Worm (Caenorhabditis elegans) whole organism, L4 larva: ENCODE results near the gene Y75B8A.33.
A peak's percentile ranks its signal among the peaks of the same experiment; 100 is the strongest.

Experiments used
- Y105C5A.15 ChIP-seq: fragments of 200-800 bp; sonication (Bioruptor generic); IDR thresholded peaks from 2 replicates; pipeline ENCODE4 v1.3.6; 2022; ENCODE audit warnings: missing genetic modification characterization, missing compliant biosample characterization
- Y48G9A.11 ChIP-seq: fragments of 200-800 bp; sonication (Bioruptor generic); IDR thresholded peaks from 2 replicates; pipeline ENCODE4 v1.3.6; 2022; ENCODE audit warnings: missing genetic modification reagents, missing genetic modification characterization, missing compliant biosample characterization
- Y75B8A.6 ChIP-seq: fragments of 200-800 bp; sonication (Bioruptor generic); IDR thresholded peaks from 2 replicates; pipeline ENCODE4 v1.3.6; 2022; ENCODE audit warnings: missing genetic modification reagents, missing genetic modification characterization, missing compliant biosample characterization
- ZK337.2 ChIP-seq: fragments of 200-800 bp; sonication (Bioruptor generic); IDR thresholded peaks from 2 replicates; pipeline ENCODE4 v1.3.6; 2022; ENCODE audit warnings: missing genetic modification reagents, missing genetic modification characterization, missing compliant biosample characterization
- ZK546.5 ChIP-seq, 2 experiments: sonication (generic microtip); optimal IDR thresholded peaks; 2 replicates each; lab custom pipeline; 2017; ENCODE audit warnings: missing biosample characterization in 2 of 2, missing genetic modification characterization in 2 of 2
- aha-1 ChIP-seq: fragments of 150-350 bp; peaks from one replicate; lab custom pipeline; 2014; ENCODE audit warnings: missing biosample characterization, missing genetic modification characterization
- arid-1 ChIP-seq: fragments of 200-800 bp; sonication (Bioruptor generic); conservative IDR thresholded peaks from 2 replicates; pipeline ENCODE4 v1.3.6; 2022; ENCODE audit warnings: missing genetic modification reagents, missing genetic modification characterization, missing compliant biosample characterization
- attf-4 ChIP-seq: sonication (generic microtip); optimal IDR thresholded peaks from 3 replicates; lab custom pipeline; 2017; ENCODE audit warnings: missing biosample characterization, missing genetic modification characterization
- ceh-28 ChIP-seq: fragments of 150-350 bp; optimal IDR thresholded peaks from 2 replicates; lab custom pipeline; 2014; ENCODE audit warnings: missing biosample characterization, missing genetic modification reagents, missing genetic modification characterization
- ces-1 ChIP-seq: fragments of 150-350 bp; sonication (generic microtip); optimal IDR thresholded peaks from 4 replicates; lab custom pipeline; 2014; ENCODE audit warnings: missing biosample characterization, missing genetic modification reagents, missing genetic modification characterization
- ctbp-1 ChIP-seq: fragments of 200-800 bp; sonication (Bioruptor generic); IDR thresholded peaks from 2 replicates; pipeline ENCODE4 v1.3.6; 2022; ENCODE audit warnings: missing genetic modification reagents, missing genetic modification characterization, missing compliant biosample characterization
- daf-16 ChIP-seq, 3 experiments: sonication (generic microtip); optimal IDR thresholded peaks; 2 replicates each; lab custom pipeline; 2016 to 2017; ENCODE audit warnings: missing genetic modification characterization in 3 of 3, missing genetic modification reagents in 3 of 3, mild to moderate bottlenecking in 2 of 3, missing compliant biosample characterization in 2 of 3, missing biosample characterization in 1 of 3, moderate library complexity in 1 of 3
- dmd-6 ChIP-seq: fragments of 200-800 bp; sonication (Bioruptor generic); IDR thresholded peaks from 2 replicates; pipeline ENCODE4 v1.3.6; 2022; ENCODE audit warnings: missing genetic modification reagents, missing genetic modification characterization, missing compliant biosample characterization
- dmd-9 ChIP-seq: fragments of 200-800 bp; sonication (Bioruptor generic); IDR thresholded peaks from 2 replicates; pipeline ENCODE4 v1.3.6; 2022; ENCODE audit warnings: missing genetic modification reagents, missing genetic modification characterization, missing compliant biosample characterization
- dpl-1 ChIP-seq: fragments of 150-350 bp; optimal IDR thresholded peaks from 2 replicates; lab custom pipeline; 2014; ENCODE audit warnings: missing biosample characterization, missing genetic modification reagents, missing genetic modification characterization
- dve-1 ChIP-seq: sonication (generic microtip); optimal IDR thresholded peaks from 2 replicates; lab custom pipeline; 2017; ENCODE audit warnings: antibody characterized with exemption, mild to moderate bottlenecking, missing genetic modification characterization, missing compliant biosample characterization; ENCODE audit not compliant: insufficient read depth
- egl-43 ChIP-seq: fragments of 200-800 bp; sonication (Bioruptor generic); IDR thresholded peaks from 2 replicates; pipeline ENCODE4 v1.3.6; 2022; ENCODE audit warnings: missing genetic modification reagents, missing genetic modification characterization, missing compliant biosample characterization
- gei-8 ChIP-seq: fragments of 200-800 bp; sonication (Bioruptor generic); optimal IDR thresholded peaks from 2 replicates; lab custom pipeline; 2018; ENCODE audit warnings: mild to moderate bottlenecking, missing genetic modification characterization, missing compliant biosample characterization
- hif-1 ChIP-seq, 2 experiments: sonication (generic microtip); optimal IDR thresholded peaks; 2 replicates each; lab custom pipeline; 2016 to 2017; ENCODE audit warnings: missing compliant biosample characterization in 2 of 2, missing genetic modification characterization in 2 of 2, missing genetic modification reagents in 2 of 2, missing genotype in 2 of 2, mild to moderate bottlenecking in 1 of 2
- hlh-11 ChIP-seq: fragments of 200-800 bp; sonication (Bioruptor generic); optimal IDR thresholded peaks from 2 replicates; lab custom pipeline; 2018; ENCODE audit warnings: mild to moderate bottlenecking, missing genetic modification characterization, missing compliant biosample characterization
- hlh-30 ChIP-seq: sonication (generic microtip); optimal IDR thresholded peaks from 2 replicates; lab custom pipeline; 2017; ENCODE audit warnings: antibody characterized with exemption, mild to moderate bottlenecking, missing genetic modification characterization, missing compliant biosample characterization; ENCODE audit not compliant: insufficient read depth
- hmg-1.1 ChIP-seq: fragments of 200-800 bp; sonication (Bioruptor generic); IDR thresholded peaks from 2 replicates; pipeline ENCODE4 v1.3.6; 2022; ENCODE audit warnings: missing genetic modification reagents, missing genetic modification characterization, missing compliant biosample characterization
- lim-7 ChIP-seq: fragments of 200-800 bp; sonication (Bioruptor generic); IDR thresholded peaks from 2 replicates; pipeline ENCODE4 v1.3.6; 2022; ENCODE audit warnings: missing genetic modification characterization, missing compliant biosample characterization
- lin-15B ChIP-seq: fragments of 150-350 bp; sonication (generic microtip); optimal IDR thresholded peaks from 3 replicates; lab custom pipeline; 2014; ENCODE audit warnings: missing biosample characterization, missing genetic modification characterization
- lin-29 ChIP-seq: fragments of 200-800 bp; sonication (Bioruptor generic); IDR thresholded peaks from 2 replicates; pipeline ENCODE4 v1.3.6; 2022; ENCODE audit warnings: missing genetic modification reagents, missing genetic modification characterization, missing compliant biosample characterization
- lin-38 ChIP-seq: fragments of 200-800 bp; sonication (Bioruptor generic); IDR thresholded peaks from 2 replicates; pipeline ENCODE4 v1.3.6; 2022; ENCODE audit warnings: missing genetic modification reagents, missing genetic modification characterization, missing compliant biosample characterization
- lir-3 ChIP-seq: sonication (generic microtip); optimal IDR thresholded peaks from 2 replicates; lab custom pipeline; 2016; ENCODE audit warnings: mild to moderate bottlenecking, missing genetic modification characterization, missing compliant biosample characterization
- lsy-2 ChIP-seq, 2 experiments: fragments of 150-350 bp in 1 of 2; sonication (generic microtip) in 1 of 2; optimal IDR thresholded peaks; 2 replicates each; lab custom pipeline; 2014 to 2017; ENCODE audit warnings: missing biosample characterization in 2 of 2, missing genetic modification characterization in 2 of 2
- mep-1 ChIP-seq: fragments of 150-350 bp; sonication (generic microtip); optimal IDR thresholded peaks from 3 replicates; lab custom pipeline; 2014; ENCODE audit warnings: missing biosample characterization, missing genetic modification characterization
- mes-2 ChIP-seq: sonication (generic microtip); optimal IDR thresholded peaks from 2 replicates; lab custom pipeline; 2016; ENCODE audit warnings: missing genotype, mild to moderate bottlenecking, missing genetic modification characterization, missing compliant biosample characterization; ENCODE audit not compliant: poor library complexity, severe bottlenecking
- mxl-3 ChIP-seq: fragments of 200-800 bp; sonication (Bioruptor generic); optimal IDR thresholded peaks from 2 replicates; lab custom pipeline; 2018; ENCODE audit warnings: mild to moderate bottlenecking, missing genetic modification characterization, missing compliant biosample characterization
- nhr-102 ChIP-seq: sonication (generic microtip); optimal IDR thresholded peaks from 2 replicates; lab custom pipeline; 2016; ENCODE audit warnings: mild to moderate bottlenecking, missing genetic modification characterization, moderate library complexity, missing compliant biosample characterization
- nhr-28 ChIP-seq: fragments of 150-350 bp; optimal IDR thresholded peaks from 2 replicates; lab custom pipeline; 2014; ENCODE audit warnings: missing biosample characterization, missing genetic modification characterization
- nhr-77 ChIP-seq: fragments of 150-350 bp; optimal IDR thresholded peaks from 2 replicates; lab custom pipeline; 2014; ENCODE audit warnings: missing biosample characterization, missing genetic modification characterization
- pha-4 ChIP-seq, 2 experiments: fragments of 150-350 bp in 1 of 2; fragments of 200-800 bp in 1 of 2; sonication (Bioruptor generic) in 1 of 2; IDR thresholded peaks in 1 of 2; optimal IDR thresholded peaks in 1 of 2; 2 replicates each; pipeline versions ENCODE4 v1.3.6 to Lab custom; 2014 to 2022; ENCODE audit warnings: missing genetic modification characterization in 2 of 2, missing genetic modification reagents in 2 of 2, missing biosample characterization in 1 of 2, missing compliant biosample characterization in 1 of 2
- pqm-1 ChIP-seq: sonication (generic microtip); optimal IDR thresholded peaks from 2 replicates; lab custom pipeline; 2017; ENCODE audit warnings: missing biosample characterization, missing genetic modification characterization
- sdz-12 ChIP-seq: fragments of 200-800 bp; sonication (Bioruptor generic); optimal IDR thresholded peaks from 2 replicates; lab custom pipeline; 2018; ENCODE audit warnings: mild to moderate bottlenecking, missing genetic modification characterization, missing compliant biosample characterization
- set-16 ChIP-seq: fragments of 200-800 bp; sonication (Bioruptor generic); IDR thresholded peaks from 2 replicates; pipeline ENCODE4 v1.3.6; 2022; ENCODE audit warnings: missing genetic modification reagents, missing genetic modification characterization, missing compliant biosample characterization
- spr-1 ChIP-seq: sonication (generic microtip); optimal IDR thresholded peaks from 2 replicates; lab custom pipeline; 2016; ENCODE audit warnings: mild to moderate bottlenecking, missing genetic modification characterization, missing compliant biosample characterization
- unc-39 ChIP-seq: sonication (generic microtip); optimal IDR thresholded peaks from 2 replicates; lab custom pipeline; 2017; ENCODE audit warnings: missing biosample characterization, missing genetic modification characterization
- zag-1 ChIP-seq: fragments of 150-350 bp; optimal IDR thresholded peaks from 2 replicates; lab custom pipeline; 2014; ENCODE audit warnings: missing biosample characterization, missing genetic modification characterization
- zip-11 ChIP-seq: fragments of 200-800 bp; sonication (Bioruptor generic); IDR thresholded peaks from 2 replicates; pipeline ENCODE4 v1.3.6; 2022; ENCODE audit warnings: missing genetic modification characterization, missing compliant biosample characterization
- zip-2 ChIP-seq: fragments of 150-350 bp; optimal IDR thresholded peaks from 2 replicates; lab custom pipeline; 2014; ENCODE audit warnings: missing biosample characterization, missing genetic modification characterization
- ztf-11 ChIP-seq: fragments of 150-350 bp; optimal IDR thresholded peaks from 2 replicates; lab custom pipeline; 2014; ENCODE audit warnings: missing biosample characterization, missing genetic modification characterization

Gene Y75B8A.33

ce11 chrIII:12333445-12333844 lies 33.7 kb downstream of the Y75B8A.33 start, which contains the start of gene zip-1:
Gene zip-1 (plus strand): TSS chrIII:12333745.
- TF ChIP-seq nhr-77 (tag; lab: Kevin White, UChicago), result no peak
- no peak for TF ChIP-seq ces-1 (GFP tag; lab: Kevin White, UChicago)

ce11 chrIII:12331300-12331699 lies 35.9 kb downstream of the Y75B8A.33 start:
- TF ChIP-seq zip-11 (GFP tag; lab: Robert Waterston, UW) (no peak), attf-4 (tag; lab: Kevin White, UChicago) (no peak), zag-1 (tag; lab: Kevin White, UChicago) (no peak), lin-15B (tag; lab: Kevin White, UChicago) (no peak), hmg-1.1 (GFP tag; lab: Robert Waterston, UW) (no peak), lir-3 (tag; lab: Kevin White, UChicago) (no peak)

ce11 chrIII:12327528-12327997 lies 39.6 kb downstream of the Y75B8A.33 start, which contains the start of the genes zip-12 and Y75B8A.63:
Gene zip-12 (plus strand): TSS chrIII:12327914.
Gene Y75B8A.63 (plus strand): TSS chrIII:12327947.
- TF ChIP-seq daf-16 (GFP tag; optimal IDR thresholded peaks at IDR 0.05; lab: Kevin White, UChicago), result no peak
- TF ChIP-seq daf-16 (tag; optimal IDR thresholded peaks at IDR 0.05; lab: Kevin White, UChicago), result peak; percentile 49
- TF ChIP-seq mep-1 (tag; lab: Kevin White, UChicago), result peak; percentile 47
- TF ChIP-seq unc-39, result no peak
- no peak for TF ChIP-seq dmd-9
- no peak for TF ChIP-seq arid-1
- peak; percentile 54 for TF ChIP-seq set-16
- TF ChIP-seq mxl-3 (GFP tag; lab: Kevin White, UChicago), result peak; percentile 28
- no peak for TF ChIP-seq ZK546.5 (tag; optimal IDR thresholded peaks at IDR 0.05; lab: Kevin White, UChicago)
- no peak for TF ChIP-seq ctbp-1 (GFP tag; lab: Robert Waterston, UW)
- TF ChIP-seq lin-38, result peak; percentile 20; the same call in 1 of the 2 replicates
- peak; percentile 80 for TF ChIP-seq hlh-30 (tag; lab: Kevin White, UChicago)
- peak; percentile 90 for TF ChIP-seq hlh-11 (tag; lab: Kevin White, UChicago)
- TF ChIP-seq lin-29 (GFP tag; lab: Robert Waterston, UW), result no peak
- TF ChIP-seq lsy-2 (tag; optimal IDR thresholded peaks at IDR 0.05; lab: Kevin White, UChicago), result peak in 1 of 2 experiments; percentile 36
- no peak for TF ChIP-seq lim-7 (GFP tag; lab: Robert Waterston, UW)
- TF ChIP-seq pha-4 (GFP tag; IDR thresholded peaks at IDR 0.05; lab: Robert Waterston, UW), result 0 out of 2 replicates have a peak, but pooled peaks have one; percentile 31
- no peak for TF ChIP-seq pha-4 (tag; optimal IDR thresholded peaks at IDR 0.05; lab: Kevin White, UChicago)
- TF ChIP-seq dve-1 (tag; lab: Kevin White, UChicago), result peak; percentile 70
- no peak for TF ChIP-seq spr-1 (tag; lab: Kevin White, UChicago)
- peak; percentile 55 for TF ChIP-seq dmd-6 (GFP tag; lab: Robert Waterston, UW)
- TF ChIP-seq nhr-28 (tag; lab: Kevin White, UChicago), result peak; percentile 85
- TF ChIP-seq pqm-1 (tag; lab: Kevin White, UChicago), result peak; percentile 52
- peak; percentile 4 for TF ChIP-seq mes-2
- no peak for TF ChIP-seq ces-1 (GFP tag; lab: Kevin White, UChicago)
- peak; percentile 18 for TF ChIP-seq gei-8 (GFP tag; lab: Kevin White, UChicago)

ce11 chrIII:12325284-12325683 lies 41.9 kb downstream of the Y75B8A.33 start:
- no peak for TF ChIP-seq zag-1 (tag; lab: Kevin White, UChicago)
- TF ChIP-seq ZK337.2 (GFP tag; lab: Robert Waterston, UW), result no peak
- TF ChIP-seq hif-1 (tag; optimal IDR thresholded peaks at IDR 0.05; lab: Kevin White, UChicago), result no peak
- TF ChIP-seq nhr-77 (tag; lab: Kevin White, UChicago), result peak; percentile 26
- no peak for TF ChIP-seq zip-2 (tag; lab: Kevin White, UChicago)
- no peak for TF ChIP-seq ces-1 (GFP tag; lab: Kevin White, UChicago)
- no peak for TF ChIP-seq lim-7 (GFP tag; lab: Robert Waterston, UW)
- peak; percentile 45 for TF ChIP-seq nhr-102 (tag; lab: Kevin White, UChicago)
- TF ChIP-seq ceh-28 (tag; lab: Kevin White, UChicago), result no peak
- TF ChIP-seq lin-29 (GFP tag; lab: Robert Waterston, UW), result no peak
- peak; percentile 87 for TF ChIP-seq aha-1 (tag; lab: Kevin White, UChicago)
- peak; percentile 32 for TF ChIP-seq dpl-1
- no peak for TF ChIP-seq Y48G9A.11 (GFP tag; lab: Robert Waterston, UW)
- TF ChIP-seq Y75B8A.6 (GFP tag; lab: Robert Waterston, UW), result no peak
- no peak for TF ChIP-seq sdz-12 (GFP tag; lab: Kevin White, UChicago)
- TF ChIP-seq dve-1 (tag; lab: Kevin White, UChicago), result peak; percentile 96
- no peak for TF ChIP-seq Y105C5A.15 (GFP tag; lab: Robert Waterston, UW)
- TF ChIP-seq ztf-11, result no peak
- no peak for TF ChIP-seq egl-43 (GFP tag; lab: Robert Waterston, UW)
